Fruit fly (Drosophila melanogaster): Measurements from ENCODE around the gene CG12170.

Gene CG12170

DNA sequence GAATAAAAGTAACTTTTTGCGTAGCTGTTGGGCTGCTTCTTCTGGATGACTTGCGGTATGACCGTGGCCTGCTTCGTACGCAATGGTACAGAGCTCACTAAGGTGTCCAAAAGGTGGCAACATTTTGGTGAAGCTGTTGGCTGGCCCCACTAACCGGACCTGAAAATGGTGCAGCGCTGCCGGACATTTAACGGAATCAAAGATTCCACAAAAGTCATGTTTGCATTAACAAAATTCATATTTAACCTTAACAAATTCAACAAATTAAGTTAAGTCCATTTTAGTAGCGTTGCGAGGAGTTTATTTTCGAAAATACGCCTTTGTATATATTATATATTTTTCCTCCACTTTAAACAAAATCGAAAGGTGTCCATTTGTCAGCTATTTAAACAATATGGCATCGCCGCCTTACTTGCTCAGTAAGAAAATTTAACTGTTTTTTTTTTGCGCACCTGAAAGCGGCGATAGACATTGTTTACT is 36.0 kb upstream of the CG12170 start, which contains the start of the genes kra and SecS (continued):
- no peak for TF ChIP-seq B-H1 (GFP tag; IDR thresholded peaks at IDR 0.05)
- peak; percentile 89 for TF ChIP-seq Med (GFP tag)
- TF ChIP-seq CG9876 (GFP tag; optimal IDR thresholded peaks at IDR 0.05) = peak; percentile 44
- TF ChIP-seq lilli (GFP tag; optimal IDR thresholded peaks at IDR 0.05) = peak; percentile 73
- peak; percentile 92 for TF ChIP-seq sens (GFP tag)
- peak; percentile 47 for TF ChIP-seq pho (GFP tag; optimal IDR thresholded peaks at IDR 0.05)
- peak; percentile 10 for TF ChIP-seq CG7271 (tag; optimal IDR thresholded peaks at IDR 0.05)
- TF ChIP-seq az2 (GFP tag; optimal IDR thresholded peaks at IDR 0.05) = peak; percentile 66
- peak; percentile 55 for TF ChIP-seq NfI (GFP tag; optimal IDR thresholded peaks at IDR 0.05)
- no peak for TF ChIP-seq jigr1 (GFP tag; IDR thresholded peaks at IDR 0.05)
- peak; percentile 46 for TF ChIP-seq scrt (GFP tag; optimal IDR thresholded peaks at IDR 0.05)
- TF ChIP-seq CG12219 (GFP tag; optimal IDR thresholded peaks at IDR 0.05) = no peak
- no peak for TF ChIP-seq gt (GFP tag; IDR thresholded peaks at IDR 0.05)
- peak; percentile 56 for TF ChIP-seq CrebB (tag; optimal IDR thresholded peaks at IDR 0.05)
- peak; percentile 49 for TF ChIP-seq shn (GFP tag; optimal IDR thresholded peaks at IDR 0.05)
- TF ChIP-seq corto (GFP tag; optimal IDR thresholded peaks at IDR 0.05) = peak; percentile 45
- TF ChIP-seq zfh2 (GFP tag; optimal IDR thresholded peaks at IDR 0.05) = peak; percentile 46
- TF ChIP-seq maf-S (GFP tag; optimal IDR thresholded peaks at IDR 0.05) = peak; percentile 66
- no peak for TF ChIP-seq tap (tag; optimal IDR thresholded peaks at IDR 0.05)
- TF ChIP-seq CG9437 (GFP tag; optimal IDR thresholded peaks at IDR 0.05) = peak; percentile 4
- peak in 1 of 2 experiments; percentile 44 for TF ChIP-seq insv (GFP tag; optimal IDR thresholded peaks at IDR 0.05)
- TF ChIP-seq sd (tag; optimal IDR thresholded peaks at IDR 0.05) = peak; percentile 9
- peak; percentile 37 for TF ChIP-seq sug (tag; optimal IDR thresholded peaks at IDR 0.05)
- peak; percentile 76 for TF ChIP-seq CG2120 (GFP tag; optimal IDR thresholded peaks at IDR 0.05)
- no peak for TF ChIP-seq ap (GFP tag; IDR thresholded peaks at IDR 0.05)
- TF ChIP-seq CG12391 (tag; optimal IDR thresholded peaks at IDR 0.05) = peak; percentile 74
- TF ChIP-seq pum (GFP tag; optimal IDR thresholded peaks at IDR 0.05) = peak; percentile 52
- TF ChIP-seq CG7928 (GFP tag; optimal IDR thresholded peaks at IDR 0.05) = peak; percentile 35
- no peak for TF ChIP-seq CG6254 (GFP tag; optimal IDR thresholded peaks at IDR 0.05)
- peak; percentile 48 for TF ChIP-seq CG8290 (GFP tag; optimal IDR thresholded peaks at IDR 0.05)
- TF ChIP-seq CG8290 (tag; optimal IDR thresholded peaks at IDR 0.05) = peak in 1 of 2 experiments; percentile 78
- peak; percentile 83 for TF ChIP-seq CG15514 (GFP tag; optimal IDR thresholded peaks at IDR 0.05)
- TF ChIP-seq hkb (optimal IDR thresholded peaks at IDR 0.05) = peak; percentile 84
- no peak for TF ChIP-seq hkb (GFP tag; IDR thresholded peaks at IDR 0.05)
- peak; percentile 18 for TF ChIP-seq Bdp1 (GFP tag; optimal IDR thresholded peaks at IDR 0.05)
- peak; percentile 81 for TF ChIP-seq Hmr (GFP tag; optimal IDR thresholded peaks at IDR 0.05)
- peak; percentile 56 for TF ChIP-seq CG18011 (GFP tag; optimal IDR thresholded peaks at IDR 0.05)
- peak; percentile 53 for TF ChIP-seq bigmax (GFP tag; optimal IDR thresholded peaks at IDR 0.05)
- peak; percentile 42 for TF ChIP-seq CG33557 (GFP tag; optimal IDR thresholded peaks at IDR 0.05)
- TF ChIP-seq prd (optimal IDR thresholded peaks at IDR 0.05) = no peak
- TF ChIP-seq prd (GFP tag; IDR thresholded peaks at IDR 0.05) = no peak
- no peak for TF ChIP-seq odd (GFP tag; optimal IDR thresholded peaks at IDR 0.05)
- TF ChIP-seq Elba2 (GFP tag; optimal IDR thresholded peaks at IDR 0.05) = peak; percentile 81
- TF ChIP-seq Usf (GFP tag; optimal IDR thresholded peaks at IDR 0.05) = no peak
- TF ChIP-seq Fer3 (tag; optimal IDR thresholded peaks at IDR 0.05) = peak; percentile 57
- TF ChIP-seq CG11560 (tag; IDR thresholded peaks at IDR 0.05) = no peak
- peak; percentile 21 for TF ChIP-seq CG12744 (GFP tag; optimal IDR thresholded peaks at IDR 0.05)
- TF ChIP-seq ATbp (GFP tag; optimal IDR thresholded peaks at IDR 0.05) = peak; percentile 2
- no peak for TF ChIP-seq Dfd (GFP tag; optimal IDR thresholded peaks at IDR 0.05)
- no peak for TF ChIP-seq en (GFP tag; optimal IDR thresholded peaks at IDR 0.05)
- TF ChIP-seq Camta (GFP tag; optimal IDR thresholded peaks at IDR 0.05) = peak; percentile 5
- TF ChIP-seq jumu (GFP tag; optimal IDR thresholded peaks at IDR 0.05) = peak; percentile 48
